Fruit fly (Drosophila melanogaster) whole organism, pupa: ENCODE results near the gene CG34148.

ENCODE experiments used
- CG12605 ChIP-seq: fragments of 200-800 bp; sonication (Bioruptor generic); IDR thresholded peaks from 2 replicates; pipeline ENCODE4 v1.3.6; 2022; ENCODE audit warnings: missing biosample characterization, missing genetic modification characterization
- CG14655 ChIP-seq: fragments of 200-800 bp; sonication (Bioruptor generic); optimal IDR thresholded peaks from 3 replicates; lab custom pipeline; 2017; ENCODE audit warnings: mild to moderate bottlenecking, missing biosample characterization, missing genetic modification reagents, missing genetic modification characterization
- CG15710 ChIP-seq: fragments of 200-800 bp; sonication (Bioruptor generic); optimal IDR thresholded peaks from 2 replicates; lab custom pipeline; 2018; ENCODE audit warnings: missing biosample characterization, mild to moderate bottlenecking, missing genetic modification characterization, moderate library complexity
- CG32121 ChIP-seq: fragments of 200-800 bp; sonication (Bioruptor generic); IDR thresholded peaks from 2 replicates; pipeline ENCODE4 v1.3.6; 2022; ENCODE audit warnings: missing biosample characterization, missing genetic modification characterization
- CG34367 ChIP-seq: fragments of 200-800 bp; sonication (Bioruptor generic); optimal IDR thresholded peaks from 2 replicates; lab custom pipeline; 2018; ENCODE audit warnings: missing biosample characterization, mild to moderate bottlenecking, missing genetic modification characterization
- CG4496 ChIP-seq: fragments of 200-800 bp; sonication (Bioruptor generic); IDR thresholded peaks from 3 replicates; pipeline ENCODE4 v1.3.6; 2022; ENCODE audit warnings: missing biosample characterization, missing genetic modification characterization
- CG8159 ChIP-seq: fragments of 200-800 bp; sonication (Bioruptor generic); optimal IDR thresholded peaks from 3 replicates; lab custom pipeline; 2018; ENCODE audit warnings: missing biosample characterization, mild to moderate bottlenecking, missing genetic modification characterization, moderate library complexity
- CG8301 ChIP-seq: fragments of 200-800 bp; sonication (Bioruptor generic); optimal IDR thresholded peaks from 2 replicates; lab custom pipeline; 2018; ENCODE audit warnings: missing biosample characterization, mild to moderate bottlenecking, missing genetic modification characterization
- CG9948 ChIP-seq: fragments of 200-800 bp; sonication (Bioruptor generic); optimal IDR thresholded peaks from 2 replicates; lab custom pipeline; 2018; ENCODE audit warnings: missing biosample characterization, mild to moderate bottlenecking, missing genetic modification characterization, moderate library complexity
- EcR ChIP-seq: fragments of 200-800 bp; sonication (Bioruptor generic); optimal IDR thresholded peaks from 3 replicates; lab custom pipeline; 2019; ENCODE audit warnings: missing biosample characterization, missing genetic modification characterization, mild to moderate bottlenecking, moderate library complexity, missing genetic modification reagents
- Ets98B ChIP-seq: fragments of 200-800 bp; sonication (Bioruptor generic); IDR thresholded peaks from 2 replicates; pipeline ENCODE4 v1.3.6; 2022; ENCODE audit warnings: missing biosample characterization, missing genetic modification characterization
- rn ChIP-seq: fragments of 200-800 bp; sonication (Bioruptor generic); IDR thresholded peaks from 2 replicates; pipeline ENCODE4 v1.3.6; 2022; ENCODE audit warnings: missing biosample characterization, missing genetic modification characterization

DNA sequence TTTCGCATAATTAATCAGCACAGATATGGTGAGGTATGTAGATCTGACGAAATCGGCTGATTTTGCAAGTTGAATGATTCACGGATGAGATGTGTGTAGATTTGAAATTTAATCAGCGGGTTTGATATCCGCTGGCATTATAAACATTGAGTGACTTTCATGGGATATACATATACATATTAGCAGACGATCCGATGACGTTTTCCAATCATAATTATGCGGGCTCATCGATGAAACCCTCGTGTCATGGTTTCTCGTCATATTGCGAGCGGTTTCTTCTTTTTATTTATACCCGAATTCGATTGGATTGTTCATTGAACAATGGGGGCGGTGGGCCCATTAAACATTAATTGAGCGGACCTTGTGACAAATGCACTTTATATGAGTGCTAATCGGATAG is 14.0 kb downstream of the CG34148 start:
- TF ChIP-seq CG12605 (GFP tag; lab: Robert Waterston, UW): no peak
- no peak for TF ChIP-seq CG15710
- no peak for TF ChIP-seq CG8301 (tag; lab: Kevin White, UChicago)
- TF ChIP-seq CG34367 (tag; lab: Kevin White, UChicago): no peak
- TF ChIP-seq CG9948 (tag; lab: Kevin White, UChicago): no peak
- TF ChIP-seq CG8159 (tag; lab: Kevin White, UChicago): no peak
- no peak for TF ChIP-seq CG32121 (GFP tag; lab: Robert Waterston, UW)
- TF ChIP-seq EcR (GFP tag; lab: Kevin White, UChicago): no peak
- no peak for TF ChIP-seq CG14655
- no peak for TF ChIP-seq Ets98B (GFP tag; lab: Robert Waterston, UW)
- no peak for TF ChIP-seq rn (GFP tag; lab: Robert Waterston, UW)
- TF ChIP-seq CG4496: no peak
